Comparison of ENCODE assay signal across 1 fruit fly cellular context in genomic region chr3R:19058384-19058783, dm6.
TF ChIP-seq lines count a peak whose summit lies in the region.

No protein-coding gene starts in this region.

TF ChIP-seq in whole organism, embryonic, 481 proteins besides CTCF, POLR2A, EP300 and RAD21 (continued from another document):
- no peak for TF ChIP-seq Nf-YB (GFP tag; optimal IDR thresholded peaks at IDR 0.05; lab: Kevin White, UChicago)
- no peak for TF ChIP-seq cas (GFP tag; IDR thresholded peaks at IDR 0.05; lab: Robert Waterston, UW)
- TF ChIP-seq sd (tag; optimal IDR thresholded peaks at IDR 0.05; lab: Kevin White, UChicago), result no peak
- TF ChIP-seq Neu2 (GFP tag; optimal IDR thresholded peaks at IDR 0.05; lab: Kevin White, UChicago; ENCODE audit: borderline replicate concordance), result no peak
- peak; percentile 5 for TF ChIP-seq CG2678 (tag; optimal IDR thresholded peaks at IDR 0.05; lab: Kevin White, UChicago)
- peak; percentile 33 for TF ChIP-seq CG2712 (tag; optimal IDR thresholded peaks at IDR 0.05; lab: Kevin White, UChicago)
- peak; percentile 29 for TF ChIP-seq Blimp-1 (GFP tag; optimal IDR thresholded peaks at IDR 0.05; lab: Kevin White, UChicago)
